Worm (Caenorhabditis elegans): ENCODE measurements around the gene F46F5.5.

Gene F46F5.5

DNA sequence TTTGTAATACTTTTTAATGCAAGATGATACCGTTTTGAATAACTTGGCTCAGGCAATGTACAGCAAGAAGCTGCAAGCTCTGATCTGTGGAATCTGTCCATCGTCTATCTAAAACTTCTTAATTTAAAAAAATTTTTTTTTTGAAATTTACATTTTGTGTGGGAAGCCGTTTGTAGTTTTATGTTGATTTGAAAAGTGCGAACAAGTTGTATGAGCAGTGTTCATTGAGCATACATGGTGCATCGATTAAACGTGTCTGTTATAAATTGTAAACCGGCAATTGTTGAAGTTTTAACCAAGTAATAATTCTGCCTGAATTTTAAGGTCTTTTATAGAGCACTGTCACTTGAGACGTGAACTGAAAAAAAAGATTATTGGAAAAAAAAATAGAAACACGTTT is 29.3 kb downstream of the F46F5.5 start, which contains the start of gene Y39F10A.6:
Y39F10A.6 (minus strand) TSS at position 101 of the 400 bp plus-strand sequence.
- TF ChIP-seq ceh-79 (tag; optimal IDR thresholded peaks at IDR 0.05) (no peak), egl-18 (GFP tag; IDR thresholded peaks at IDR 0.05) (no peak), dpl-1 (GFP tag; optimal IDR thresholded peaks at IDR 0.05) (no peak), B0336.3 (GFP tag; IDR thresholded peaks at IDR 0.05) (no peak), ztf-6 (GFP tag; IDR thresholded peaks at IDR 0.05) (no peak), snpc-1.3 (tag; optimal IDR thresholded peaks at IDR 0.05; ENCODE audit: insufficient read depth) (no peak), zfh-2 (GFP tag; conservative IDR thresholded peaks at IDR 0.05) (no peak), bed-1 (GFP tag; IDR thresholded peaks at IDR 0.05) (no peak), rcor-1 (GFP tag; IDR thresholded peaks at IDR 0.05) (no peak), let-607 (tag; optimal IDR thresholded peaks at IDR 0.05) (no peak), athp-1 (tag; optimal IDR thresholded peaks at IDR 0.05) (no peak), ceh-40 (GFP tag; IDR thresholded peaks at IDR 0.05) (no peak), F23B12.7 (tag; optimal IDR thresholded peaks at IDR 0.05; ENCODE audit: insufficient read depth) (no peak), ets-4 (GFP tag; optimal IDR thresholded peaks at IDR 0.05) (no peak), madf-6 (GFP tag; IDR thresholded peaks at IDR 0.05) (no peak), mel-28 (tag; optimal IDR thresholded peaks at IDR 0.05; ENCODE audit: borderline replicate concordance) (no peak)

DNA sequence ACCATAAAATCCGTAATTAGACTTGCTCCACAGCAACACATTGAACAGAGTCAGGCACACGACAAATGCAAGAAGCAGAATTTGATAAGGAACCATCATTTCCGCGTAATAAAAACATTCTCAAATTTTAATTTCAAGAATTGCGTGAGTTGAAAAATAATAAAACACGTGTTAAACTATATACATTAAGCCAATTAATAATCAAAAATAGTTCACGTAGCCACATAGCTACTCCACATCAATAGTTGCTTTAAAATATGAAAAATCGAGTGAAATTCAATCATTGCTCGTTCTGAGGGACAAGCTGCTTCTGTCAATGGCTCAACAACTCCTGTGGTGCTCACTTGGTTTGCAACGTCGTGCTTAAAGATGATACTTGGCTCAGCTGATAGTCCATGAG is 29.9 kb downstream of the F46F5.5 start, which contains the start of gene Y39F10A.3:
Y39F10A.3 (minus strand) TSS at position 101 of the 400 bp plus-strand sequence.
- TF ChIP-seq nhr-80 (tag; optimal IDR thresholded peaks at IDR 0.05) = no peak
- TF ChIP-seq cebp-2 (GFP tag; IDR thresholded peaks at IDR 0.05) = no peak
- TF ChIP-seq zfh-2 (GFP tag; conservative IDR thresholded peaks at IDR 0.05) = no peak
- TF ChIP-seq mcd-1 (GFP tag; IDR thresholded peaks at IDR 0.05) = no peak
- no peak for TF ChIP-seq sea-2 (GFP tag; IDR thresholded peaks at IDR 0.05)
- TF ChIP-seq Y53G8AR.9 (GFP tag; conservative IDR thresholded peaks at IDR 0.05) = no peak
- no peak for TF ChIP-seq B0019.2 (GFP tag; conservative IDR thresholded peaks at IDR 0.05)
- no peak for TF ChIP-seq Y53F4B.3 (GFP tag; IDR thresholded peaks at IDR 0.05)
- no peak for TF ChIP-seq madf-8 (GFP tag; conservative IDR thresholded peaks at IDR 0.05)
- TF ChIP-seq ceh-100 (GFP tag; IDR thresholded peaks at IDR 0.05) = no peak

DNA sequence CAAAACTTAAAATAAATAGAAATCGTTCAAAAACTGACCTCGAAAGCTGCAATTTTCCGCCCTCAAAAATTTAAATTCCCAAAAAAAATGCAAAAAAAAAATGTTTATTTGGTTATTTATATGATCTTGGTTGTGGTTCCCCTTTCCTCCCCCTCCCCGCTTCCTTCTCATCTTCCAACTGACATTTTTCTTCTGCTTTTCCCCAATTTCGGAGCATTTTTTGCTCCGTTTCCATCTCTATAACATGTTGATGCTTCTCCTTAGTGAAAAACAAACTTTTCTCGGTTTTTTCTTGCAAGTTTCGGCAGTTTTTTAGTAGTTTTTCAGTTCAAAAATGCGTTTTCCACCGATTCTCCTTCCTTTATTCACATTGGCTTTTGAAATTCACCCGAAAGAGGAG is 37.8 kb downstream of the F46F5.5 start, which contains the start of gene Y39F10A.1:
Y39F10A.1 (plus strand) TSS at position 301 of the 400 bp plus-strand sequence.
- TF ChIP-seq ceh-27 (GFP tag; optimal IDR thresholded peaks at IDR 0.05) = no peak
- no peak for TF ChIP-seq attf-3 (GFP tag; conservative IDR thresholded peaks at IDR 0.05)
- no peak for TF ChIP-seq nhr-80 (tag; optimal IDR thresholded peaks at IDR 0.05)
- TF ChIP-seq tlf-1 (GFP tag; optimal IDR thresholded peaks at IDR 0.05) = no peak
- no peak for TF ChIP-seq lir-1 (GFP tag; conservative IDR thresholded peaks at IDR 0.05)
- TF ChIP-seq lsy-27 (tag; optimal IDR thresholded peaks at IDR 0.05; ENCODE audit: borderline replicate concordance, insufficient read depth) = no peak
- TF ChIP-seq snpc-3.4 (tag; optimal IDR thresholded peaks at IDR 0.05) = no peak
- no peak for TF ChIP-seq die-1 (tag; optimal IDR thresholded peaks at IDR 0.05)

DNA sequence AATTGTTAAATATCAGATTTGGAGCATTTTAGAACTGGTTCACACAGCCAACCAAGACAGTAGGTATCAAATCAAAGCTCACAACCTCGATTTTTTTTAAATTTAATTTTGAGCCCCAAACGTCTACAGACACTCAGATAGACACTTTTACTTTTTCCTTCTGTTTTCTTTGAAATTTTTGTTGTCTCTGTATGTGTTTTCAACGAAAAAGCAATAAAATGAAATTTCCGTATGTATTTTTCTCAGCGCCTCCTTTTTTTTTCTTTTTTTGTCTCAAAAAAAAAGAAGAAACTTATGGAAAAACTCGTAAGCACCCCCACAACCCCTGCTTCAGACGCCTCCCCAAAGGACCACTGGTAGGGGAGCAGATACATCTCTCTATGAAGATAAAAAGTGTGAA is 39.0 kb downstream of the F46F5.5 start:
- TF ChIP-seq ztf-3 (GFP tag; optimal IDR thresholded peaks at IDR 0.05) = no peak

All from whole organism, young adult.